Worm (Caenorhabditis elegans) whole organism, L4/young adult: ENCODE data around the gene pigk-1.

ENCODE experiments used
- W03F9.2 ChIP-seq: fragments of 150-350 bp; optimal IDR thresholded peaks from 2 replicates; lab custom pipeline; 2014; ENCODE audit warnings: missing biosample characterization, missing genetic modification characterization
- dao-5 ChIP-seq: sonication (generic microtip); optimal IDR thresholded peaks from 2 replicates; lab custom pipeline; 2016; ENCODE audit warnings: missing genotype, missing genetic modification characterization, moderate library complexity, missing compliant biosample characterization
- him-1 ChIP-seq: sonication (generic microtip); optimal IDR thresholded peaks from 2 replicates; lab custom pipeline; 2016; ENCODE audit warnings: missing genotype, missing genetic modification reagents, missing genetic modification characterization, missing compliant biosample characterization

DNA sequence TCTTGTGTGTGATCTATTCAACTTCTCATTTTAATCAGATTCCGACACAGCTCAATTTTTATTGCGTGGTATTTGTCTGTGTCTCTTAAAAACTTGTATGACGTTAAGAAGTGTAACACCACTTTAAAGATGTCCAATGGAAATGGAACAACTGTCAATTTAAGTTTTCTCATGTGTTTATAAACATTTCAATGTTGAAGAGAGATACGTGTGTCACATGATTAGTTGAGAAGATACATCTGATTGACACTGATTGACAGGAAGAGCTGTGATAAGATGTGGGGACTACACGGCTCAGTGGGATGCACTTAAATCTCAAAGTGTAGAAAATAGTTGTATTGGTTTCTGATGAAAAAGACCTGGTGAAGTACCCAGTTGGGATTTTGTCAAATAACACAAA, 41.5 kb downstream of the pigk-1 start:
- TF ChIP-seq him-1 (tag; lab: Kevin White, UChicago) (no peak), dao-5 (tag; lab: Kevin White, UChicago) (no peak), W03F9.2 (no peak)
